Worm (Caenorhabditis elegans): ENCODE results near the gene srh-299.
"Not testable (repeated sequence)": the region's sequence is repeated elsewhere in the genome, so short reads cannot be mapped to it uniquely, and the experiment has no call there.

DNA sequence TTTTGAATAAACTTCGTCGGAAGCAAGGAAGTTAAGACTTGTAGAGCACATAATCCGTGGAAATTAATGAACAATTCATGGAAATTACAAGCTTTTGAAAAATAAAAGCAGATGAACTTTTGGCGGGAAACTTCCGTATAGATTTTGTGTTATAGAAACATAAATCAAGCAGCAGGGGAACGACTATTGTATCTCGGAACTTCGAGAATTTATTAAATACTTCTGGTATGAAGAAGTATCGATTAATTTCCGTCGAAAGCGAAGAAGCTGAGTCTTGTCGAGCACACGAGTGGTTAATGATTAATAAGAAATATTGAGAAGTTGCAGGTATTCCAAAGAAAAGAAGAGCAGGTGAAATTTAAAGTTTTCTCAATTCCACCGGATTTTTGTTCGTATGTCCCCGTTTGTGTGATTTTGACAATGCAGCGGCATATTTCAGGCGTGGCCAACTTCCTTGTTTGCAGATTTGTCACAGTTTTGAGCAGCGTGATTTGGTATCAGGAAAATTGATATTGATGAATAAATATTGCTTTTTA lies 12.8 kb upstream of the srh-299 start, which contains the start of gene srh-147:
- not testable (repeated sequence) for TF ChIP-seq lin-11 (tag; optimal IDR thresholded peaks at IDR 0.05); sox-4 (tag; optimal IDR thresholded peaks at IDR 0.05); fax-1 (tag; optimal IDR thresholded peaks at IDR 0.05); unc-55 (GFP tag; optimal IDR thresholded peaks at IDR 0.05); fkh-10 (GFP tag; optimal IDR thresholded peaks at IDR 0.05); ceh-19 (GFP tag; optimal IDR thresholded peaks at IDR 0.05); ceh-9 (tag; optimal IDR thresholded peaks at IDR 0.05); lim-6 (tag; optimal IDR thresholded peaks at IDR 0.05); elt-2 (tag; optimal IDR thresholded peaks at IDR 0.05); odd-2 (tag; optimal IDR thresholded peaks at IDR 0.05)

Measured in whole organism, late embryonic.